Worm (Caenorhabditis elegans): ENCODE results near the gene baf-1.
A peak's percentile ranks its signal among the peaks of the same experiment; 100 is the strongest.

DNA sequence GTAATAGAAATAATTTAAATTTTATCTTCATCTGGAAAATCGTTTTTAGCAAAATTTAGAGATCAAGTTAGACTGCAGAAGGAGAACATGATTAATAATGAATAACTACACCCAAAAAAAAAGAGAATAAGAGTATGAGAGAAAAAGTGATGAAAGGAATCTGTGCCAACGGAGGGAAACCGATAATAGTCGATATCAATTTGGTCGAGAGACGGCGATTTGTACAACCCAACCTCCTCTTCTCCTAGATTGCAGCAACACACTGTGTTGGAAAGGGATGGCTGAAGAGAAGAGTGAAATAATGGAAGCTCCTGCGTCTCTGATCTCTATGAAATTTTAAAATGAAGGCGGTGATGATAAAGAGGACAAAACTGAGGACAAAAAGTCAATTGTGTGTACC lies 7.2 kb downstream of the baf-1 start:
- TF ChIP-seq snpc-4 (tag; optimal IDR thresholded peaks at IDR 0.05), result no peak
- no peak for TF ChIP-seq nhr-237 (tag; optimal IDR thresholded peaks at IDR 0.05)
- TF ChIP-seq nhr-10 (tag; optimal IDR thresholded peaks at IDR 0.05), result no peak
- no peak for TF ChIP-seq nhr-6 (tag; optimal IDR thresholded peaks at IDR 0.05)
- no peak for TF ChIP-seq nhr-23 (tag; optimal IDR thresholded peaks at IDR 0.05)
- TF ChIP-seq unc-62 (GFP tag; optimal IDR thresholded peaks at IDR 0.05), result no peak
- no peak for TF ChIP-seq nhr-25 (tag; optimal IDR thresholded peaks at IDR 0.05)
- no peak for TF ChIP-seq gmeb-1 (tag; optimal IDR thresholded peaks at IDR 0.05)
- no peak for TF ChIP-seq nhr-11 (tag; optimal IDR thresholded peaks at IDR 0.05)
- TF ChIP-seq unc-39 (tag; optimal IDR thresholded peaks at IDR 0.05), result no peak
- no peak for TF ChIP-seq ceh-82 (tag; optimal IDR thresholded peaks at IDR 0.05)
- peak; percentile 91 for TF ChIP-seq fos-1 (tag; optimal IDR thresholded peaks at IDR 0.05)
- TF ChIP-seq skn-1 (tag; optimal IDR thresholded peaks at IDR 0.05), result no peak
